Worm (Caenorhabditis elegans) whole organism, L1 larva: ENCODE measurements around the gene emb-4.
A peak's percentile ranks its signal among the peaks of the same experiment; 100 is the strongest.

ENCODE experiments used
- F16B12.6 ChIP-seq: fragments of 150-350 bp; optimal IDR thresholded peaks from 2 replicates; lab custom pipeline; 2014; ENCODE audit warnings: missing biosample characterization, missing genetic modification characterization
- Y116A8C.19 ChIP-seq: sonication (generic microtip); optimal IDR thresholded peaks from 2 replicates; lab custom pipeline; 2016; ENCODE audit warnings: missing compliant biosample characterization, missing genetic modification characterization, borderline replicate concordance
- aly-2 ChIP-seq: fragments of 150-350 bp; optimal IDR thresholded peaks from 2 replicates; lab custom pipeline; 2014; ENCODE audit warnings: missing biosample characterization, missing genetic modification characterization
- ama-1 ChIP-seq: fragments of 150-350 bp; optimal IDR thresholded peaks from 2 replicates; lab custom pipeline; 2014
- ceh-63 ChIP-seq: fragments of 200-800 bp; sonication (Bioruptor generic); optimal IDR thresholded peaks from 2 replicates; lab custom pipeline; 2018; ENCODE audit warnings: mild to moderate bottlenecking, missing genetic modification characterization, missing compliant biosample characterization
- ceh-8 ChIP-seq: fragments of 200-800 bp; sonication (Bioruptor generic); optimal IDR thresholded peaks from 2 replicates; lab custom pipeline; 2018; ENCODE audit warnings: mild to moderate bottlenecking, missing genetic modification characterization, moderate library complexity, missing compliant biosample characterization
- ceh-82 ChIP-seq, 3 experiments: fragments of 150-350 bp in 1 of 3; sonication (generic microtip) in 2 of 3; optimal IDR thresholded peaks; 2 replicates each; lab custom pipeline; 2014 to 2017; ENCODE audit warnings: missing biosample characterization in 3 of 3, missing genetic modification characterization in 3 of 3
- ceh-88 ChIP-seq: fragments of 200-800 bp; sonication (Bioruptor generic); IDR thresholded peaks from 2 replicates; pipeline ENCODE4 v1.3.6; 2022; ENCODE audit warnings: missing genetic modification characterization, missing compliant biosample characterization
- ceh-90 ChIP-seq: sonication (generic microtip); optimal IDR thresholded peaks from 2 replicates; lab custom pipeline; 2016; ENCODE audit warnings: missing genetic modification characterization, missing compliant biosample characterization
- egl-27 ChIP-seq, 2 experiments: fragments of 150-350 bp in 1 of 2; sonication (generic microtip); optimal IDR thresholded peaks; 3 replicates each; lab custom pipeline; 2017 to 2018; ENCODE audit warnings: missing biosample characterization in 2 of 2, missing genetic modification characterization in 2 of 2, missing genetic modification reagents in 2 of 2
- elt-2 ChIP-seq: sonication (generic microtip); optimal IDR thresholded peaks from 2 replicates; lab custom pipeline; 2016; ENCODE audit warnings: missing genetic modification characterization, mild to moderate bottlenecking, inconsistent platforms, missing compliant biosample characterization, missing genetic modification reagents
- fkh-10 ChIP-seq: sonication (generic microtip); optimal IDR thresholded peaks from 2 replicates; lab custom pipeline; 2017; ENCODE audit warnings: missing biosample characterization, missing genetic modification reagents, missing genetic modification characterization
- fkh-4 ChIP-seq: sonication (generic microtip); optimal IDR thresholded peaks from 2 replicates; lab custom pipeline; 2016; ENCODE audit warnings: missing compliant biosample characterization, missing genetic modification characterization, borderline replicate concordance
- fkh-8 ChIP-seq: sonication (generic microtip); optimal IDR thresholded peaks from 2 replicates; lab custom pipeline; 2016; ENCODE audit warnings: mild to moderate bottlenecking, missing genetic modification characterization, missing compliant biosample characterization
- hlh-4 ChIP-seq: sonication (generic microtip); optimal IDR thresholded peaks from 2 replicates; lab custom pipeline; 2016; ENCODE audit warnings: mild to moderate bottlenecking, missing genetic modification characterization, missing compliant biosample characterization
- irx-1 ChIP-seq: sonication (generic microtip); optimal IDR thresholded peaks from 2 replicates; lab custom pipeline; 2016; ENCODE audit warnings: missing genetic modification characterization, missing compliant biosample characterization
- lin-13 ChIP-seq: fragments of 150-350 bp; optimal IDR thresholded peaks from 2 replicates; lab custom pipeline; 2014; ENCODE audit warnings: missing biosample characterization, missing genetic modification reagents, missing genetic modification characterization
- lin-14 ChIP-seq: fragments of 200-800 bp; sonication (Bioruptor generic); optimal IDR thresholded peaks from 2 replicates; lab custom pipeline; 2018; ENCODE audit warnings: mild to moderate bottlenecking, missing genetic modification characterization, moderate library complexity, missing compliant biosample characterization
- lir-3 ChIP-seq: sonication (generic microtip); optimal IDR thresholded peaks from 2 replicates; lab custom pipeline; 2016; ENCODE audit warnings: mild to moderate bottlenecking, missing genetic modification characterization, moderate library complexity, missing compliant biosample characterization; ENCODE audit not compliant: poor library complexity
- nhr-11 ChIP-seq: fragments of 150-350 bp; optimal IDR thresholded peaks from 2 replicates; lab custom pipeline; 2014; ENCODE audit warnings: missing biosample characterization, missing genetic modification characterization
- nhr-19 ChIP-seq: fragments of 200-800 bp; sonication (Bioruptor generic); conservative IDR thresholded peaks from 2 replicates; pipeline ENCODE4 v1.3.6; 2022; ENCODE audit warnings: missing genetic modification characterization, missing compliant biosample characterization
- nhr-20 ChIP-seq: sonication (generic microtip); optimal IDR thresholded peaks from 2 replicates; lab custom pipeline; 2016; ENCODE audit warnings: mild to moderate bottlenecking, missing genetic modification characterization, missing compliant biosample characterization
- nhr-77 ChIP-seq: fragments of 150-350 bp; optimal IDR thresholded peaks from 2 replicates; lab custom pipeline; 2014; ENCODE audit warnings: missing biosample characterization, missing genetic modification characterization
- nhr-85 ChIP-seq: sonication (generic microtip); peaks from one replicate; lab custom pipeline; 2016; ENCODE audit warnings: missing genetic modification characterization, inconsistent platforms, missing compliant biosample characterization
- nhr-90 ChIP-seq: sonication (generic microtip); optimal IDR thresholded peaks from 2 replicates; lab custom pipeline; 2016; ENCODE audit warnings: mild to moderate bottlenecking, missing genetic modification characterization, missing compliant biosample characterization; ENCODE audit not compliant: poor library complexity
- snpc-4 ChIP-seq: fragments of 150-350 bp; optimal IDR thresholded peaks from 2 replicates; lab custom pipeline; 2014; ENCODE audit warnings: missing biosample characterization, missing genetic modification characterization
- snu-23 ChIP-seq: sonication (generic microtip); optimal IDR thresholded peaks from 2 replicates; lab custom pipeline; 2016; ENCODE audit warnings: missing genetic modification characterization, missing compliant biosample characterization
- sup-37 ChIP-seq: fragments of 200-800 bp; sonication (Bioruptor generic); optimal IDR thresholded peaks from 2 replicates; lab custom pipeline; 2018; ENCODE audit warnings: mild to moderate bottlenecking, missing genetic modification characterization, missing compliant biosample characterization
- zag-1 ChIP-seq: fragments of 150-350 bp; optimal IDR thresholded peaks from 2 replicates; lab custom pipeline; 2014; ENCODE audit warnings: missing biosample characterization, missing genetic modification characterization
- zip-4 ChIP-seq: fragments of 200-800 bp; sonication (Bioruptor generic); optimal IDR thresholded peaks from 2 replicates; lab custom pipeline; 2018; ENCODE audit warnings: mild to moderate bottlenecking, missing genetic modification characterization, moderate library complexity, missing compliant biosample characterization
- ztf-11 ChIP-seq, 2 experiments: sonication (generic microtip); optimal IDR thresholded peaks; 2 replicates each; lab custom pipeline; 2016 to 2017; ENCODE audit warnings: missing genetic modification characterization in 2 of 2, missing biosample characterization in 1 of 2, missing compliant biosample characterization in 1 of 2

Gene emb-4

ce11 chrV:18838799-18839354, 55.9 kb downstream of the emb-4 start, which contains the start of gene nhr-65 (continued):
- peak; percentile 19 for TF ChIP-seq elt-2 (tag; lab: Kevin White, UChicago)

ce11 chrV:18837125-18837524, 57.6 kb downstream of the emb-4 start, which contains the start of gene cyp-33D3:
TSS of gene cyp-33D3 (minus strand) at chrV:18837225.
- no peak for TF ChIP-seq irx-1 (tag; lab: Kevin White, UChicago)
- TF ChIP-seq hlh-4 (tag; lab: Kevin White, UChicago): no peak
- TF ChIP-seq snpc-4 (tag; lab: Kevin White, UChicago): no peak
- TF ChIP-seq ceh-88 (GFP tag; lab: Robert Waterston, UW): no peak
- no peak for TF ChIP-seq zip-4 (GFP tag; lab: Kevin White, UChicago)
- no peak for TF ChIP-seq lin-13 (GFP tag; lab: Kevin White, UChicago)
- TF ChIP-seq fkh-10 (GFP tag; lab: Kevin White, UChicago): no peak
- no peak for TF ChIP-seq zag-1 (tag; lab: Kevin White, UChicago)
- no peak for TF ChIP-seq fkh-4 (tag; lab: Kevin White, UChicago)
- no peak for TF ChIP-seq lir-3
- no peak for TF ChIP-seq sup-37
- no peak for TF ChIP-seq aly-2 (tag; lab: Kevin White, UChicago)
- no peak for TF ChIP-seq ceh-82 (tag; optimal IDR thresholded peaks at IDR 0.05; lab: Kevin White, UChicago)
- TF ChIP-seq nhr-19 (GFP tag; lab: Robert Waterston, UW): no peak
- no peak for TF ChIP-seq nhr-77 (tag; lab: Kevin White, UChicago)
- no peak for TF ChIP-seq nhr-90 (tag; lab: Kevin White, UChicago)
- no peak for TF ChIP-seq F16B12.6 (tag; lab: Kevin White, UChicago)
- TF ChIP-seq ceh-90 (tag; lab: Kevin White, UChicago): no peak
- no peak for TF ChIP-seq ztf-11 (tag; optimal IDR thresholded peaks at IDR 0.05; lab: Kevin White, UChicago)
- no peak for TF ChIP-seq egl-27 (tag; optimal IDR thresholded peaks at IDR 0.05; lab: Kevin White, UChicago)

ce11 chrV:18827374-18827773, 67.4 kb downstream of the emb-4 start:
- TF ChIP-seq Y116A8C.19 (tag; lab: Kevin White, UChicago): no peak
- no peak for TF ChIP-seq ceh-63 (GFP tag; lab: Kevin White, UChicago)
- no peak for TF ChIP-seq nhr-85 (tag; lab: Kevin White, UChicago)
- TF ChIP-seq fkh-10 (GFP tag; lab: Kevin White, UChicago): no peak
- no peak for TF ChIP-seq nhr-11
- TF ChIP-seq ama-1 (lab: Kevin White, UChicago): no peak
- no peak for TF ChIP-seq ceh-8 (GFP tag; lab: Kevin White, UChicago)
- TF ChIP-seq hlh-4 (tag; lab: Kevin White, UChicago): peak; percentile 93
- peak; percentile 18 for TF ChIP-seq fkh-8 (tag; lab: Kevin White, UChicago)
- TF ChIP-seq, all 84 proteins: peak for 2

- TF ChIP-seq ceh-82 (tag; optimal IDR thresholded peaks at IDR 0.05; lab: Kevin White, UChicago) (no peak), nhr-20 (tag; lab: Kevin White, UChicago) (no peak), elt-2 (tag; lab: Kevin White, UChicago) (peak; percentile 82), snu-23 (GFP tag; lab: Kevin White, UChicago) (peak; percentile 1), lin-14 (peak; percentile 37)
Observed at ce11 chrV:18826445-18826844, 68.3 kb downstream of the emb-4 start.

- TF ChIP-seq fkh-10 (GFP tag; lab: Kevin White, UChicago) (peak; percentile 91), lin-14 (peak; percentile 45), nhr-85 (tag; lab: Kevin White, UChicago) (peak; percentile 32), elt-2 (tag; lab: Kevin White, UChicago) (no peak)
Observed at ce11 chrV:18821569-18821968, 73.2 kb downstream of the emb-4 start.
